Worm (Caenorhabditis elegans): Measurements from ENCODE around the gene prx-1.
A peak's percentile ranks its signal among the peaks of the same experiment; 100 is the strongest.

Gene prx-1

DNA sequence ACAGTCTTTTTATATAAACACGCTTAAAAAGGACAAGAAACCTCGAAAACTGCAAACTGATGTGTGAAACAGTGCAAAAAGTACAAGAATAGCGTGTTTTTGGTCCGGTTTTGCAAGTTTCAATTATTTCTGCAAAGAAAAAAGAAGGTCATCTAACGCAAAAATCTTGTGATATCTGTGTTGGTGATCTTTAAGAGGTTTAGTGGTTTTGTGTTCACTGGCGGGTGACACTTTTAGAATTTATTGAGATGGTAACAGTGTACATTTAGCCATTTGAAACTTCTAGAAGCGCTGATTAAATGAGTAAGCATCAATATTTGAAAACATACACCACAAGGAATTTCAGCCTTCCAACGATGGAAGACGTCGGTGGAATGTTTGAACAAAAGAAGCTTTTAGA is 9.1 kb downstream of the prx-1 start (continued):
- no peak for TF ChIP-seq tbx-9 (tag; optimal IDR thresholded peaks at IDR 0.05; ENCODE audit: borderline replicate concordance)

- TF ChIP-seq aptf-2 (GFP tag; conservative IDR thresholded peaks at IDR 0.05) (peak; percentile 52; the same call in 1 of the 2 replicates), dpff-1 (tag; optimal IDR thresholded peaks at IDR 0.05) (no peak), madf-6 (GFP tag; IDR thresholded peaks at IDR 0.05) (peak; percentile 62; the same call in 1 of the 2 replicates), bed-2 (GFP tag; IDR thresholded peaks at IDR 0.05) (no peak), snpc-4 (GFP tag; optimal IDR thresholded peaks at IDR 0.05) (peak; percentile 97), snpc-4 (tag; optimal IDR thresholded peaks at IDR 0.05) (peak; percentile 89 to 98 (median 96)), snpc-1.1 (tag; optimal IDR thresholded peaks at IDR 0.05; ENCODE audit: insufficient read depth) (peak; percentile 97), hrde-1 (tag; optimal IDR thresholded peaks at IDR 0.05; ENCODE audit: borderline replicate concordance) (peak; percentile 67), rec-8 (tag; optimal IDR thresholded peaks at IDR 0.05) (peak in 1 of 2 experiments; percentile 35), snpc-3.4 (tag; optimal IDR thresholded peaks at IDR 0.05) (peak; percentile 96), rcor-1 (GFP tag; IDR thresholded peaks at IDR 0.05) (peak; percentile 41; the same call in 1 of the 2 replicates), madf-8 (GFP tag; conservative IDR thresholded peaks at IDR 0.05) (no peak), D2030.7 (GFP tag; IDR thresholded peaks at IDR 0.05) (peak; percentile 59; the same call in 1 of the 2 replicates), rpc-1 (optimal IDR thresholded peaks at IDR 0.05) (no peak), rpc-1 (tag; optimal IDR thresholded peaks at IDR 0.05) (peak; percentile 14), pbrm-1 (GFP tag; IDR thresholded peaks at IDR 0.05) (peak; percentile 42), him-1 (tag; optimal IDR thresholded peaks at IDR 0.05) (peak; percentile 93), snpc-1.3 (tag; optimal IDR thresholded peaks at IDR 0.05; ENCODE audit: insufficient read depth) (peak; percentile 98), hmg-1.2 (GFP tag; IDR thresholded peaks at IDR 0.05) (peak; percentile 77; the same call in 1 of the 2 replicates), chd-7 (tag; optimal IDR thresholded peaks at IDR 0.05) (no peak), attf-6 (GFP tag; IDR thresholded peaks at IDR 0.05) (peak; percentile 75)
Measured at ce11 chrX:14324289-14324688, 10.6 kb downstream of the prx-1 start.

DNA sequence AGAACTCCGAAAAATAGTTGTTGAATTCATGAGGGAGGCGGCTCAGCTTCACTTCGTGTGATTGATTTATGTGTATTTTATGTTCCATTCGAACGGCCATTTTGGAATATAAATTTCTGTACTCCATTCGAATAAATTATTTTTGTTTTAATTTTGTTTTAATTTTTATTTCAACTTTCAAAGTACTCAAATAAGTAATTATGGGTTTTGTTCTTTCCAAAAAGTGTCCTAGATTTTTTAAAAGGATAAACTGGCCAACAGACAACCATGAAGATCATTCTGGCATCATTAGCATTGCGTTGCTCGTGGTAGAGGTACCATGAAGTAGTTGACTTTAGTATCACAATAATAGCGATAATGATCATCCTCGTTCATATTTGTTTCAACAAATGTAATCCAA is 12.9 kb downstream of the prx-1 start:
- TF ChIP-seq atf-7 (tag; optimal IDR thresholded peaks at IDR 0.05) (no peak), egl-44 (GFP tag; IDR thresholded peaks at IDR 0.05) (no peak), B0019.2 (GFP tag; conservative IDR thresholded peaks at IDR 0.05) (no peak), lin-26 (GFP tag; IDR thresholded peaks at IDR 0.05) (no peak), ekl-4 (GFP tag; IDR thresholded peaks at IDR 0.05) (no peak), lsy-27 (tag; optimal IDR thresholded peaks at IDR 0.05; ENCODE audit: borderline replicate concordance, insufficient read depth) (no peak), lin-54 (GFP tag; optimal IDR thresholded peaks at IDR 0.05) (no peak), pbrm-1 (GFP tag; IDR thresholded peaks at IDR 0.05) (no peak), lin-40 (tag; optimal IDR thresholded peaks at IDR 0.05) (no peak), hmg-1.2 (GFP tag; IDR thresholded peaks at IDR 0.05) (no peak), ama-1 (optimal IDR thresholded peaks at IDR 0.05) (no peak), ama-1 (GFP tag; optimal IDR thresholded peaks at IDR 0.05) (no peak), somi-1 (GFP tag; optimal IDR thresholded peaks at IDR 0.05) (no peak)

- TF ChIP-seq let-607 (tag; optimal IDR thresholded peaks at IDR 0.05) (no peak), F33H1.4 (GFP tag; IDR thresholded peaks at IDR 0.05) (no peak), F37B4.10 (GFP tag; IDR thresholded peaks at IDR 0.05) (no peak), hmg-1.2 (GFP tag; IDR thresholded peaks at IDR 0.05) (no peak), sptf-2 (GFP tag; optimal IDR thresholded peaks at IDR 0.05) (no peak), F23B12.7 (tag; optimal IDR thresholded peaks at IDR 0.05; ENCODE audit: insufficient read depth) (no peak), T26A5.8 (tag; optimal IDR thresholded peaks at IDR 0.05) (no peak), ztf-3 (GFP tag; optimal IDR thresholded peaks at IDR 0.05) (no peak), snpc-3.4 (tag; optimal IDR thresholded peaks at IDR 0.05) (no peak), bed-2 (GFP tag; IDR thresholded peaks at IDR 0.05) (no peak), ZK185.1 (tag; optimal IDR thresholded peaks at IDR 0.05; ENCODE audit: poor library complexity, severe bottlenecking) (no peak), lsl-1 (GFP tag; optimal IDR thresholded peaks at IDR 0.05) (no peak), ceh-79 (tag; optimal IDR thresholded peaks at IDR 0.05) (no peak), somi-1 (GFP tag; optimal IDR thresholded peaks at IDR 0.05) (no peak), B0035.1 (tag; optimal IDR thresholded peaks at IDR 0.05) (no peak)
Measured at ce11 chrX:14327398-14327797, 13.7 kb downstream of the prx-1 start, which contains the start of gene C11H1.7. Gene C11H1.7 (plus strand): TSS chrX:14327409.

Data from whole organism, young adult.